Fruit fly (Drosophila melanogaster) whole organism: ENCODE measurements around the gene CG5515.
A peak's percentile ranks its signal among the peaks of the same experiment; 100 is the strongest.

Source experiments
- CG8478 ChIP-seq: fragments of >200 bp; optimal IDR thresholded peaks from 2 replicates; lab custom pipeline; 2018; ENCODE audit warnings: inconsistent platforms
- Dll ChIP-seq: fragments of >200 bp; optimal IDR thresholded peaks from 2 replicates; lab custom pipeline; 2017
- EcR ChIP-seq, 2 experiments: fragments of >200 bp; optimal IDR thresholded peaks; 2 replicates each; lab custom pipeline; 2017; ENCODE audit warnings: missing biosample characterization in 2 of 2, missing genetic modification characterization in 2 of 2, missing genetic modification reagents in 2 of 2
- pan ChIP-seq: fragments of >200 bp; optimal IDR thresholded peaks from 2 replicates; lab custom pipeline; 2017
- psq ChIP-seq: fragments of >200 bp; optimal IDR thresholded peaks from 2 replicates; lab custom pipeline; 2017
- usp ChIP-seq: fragments of >200 bp; optimal IDR thresholded peaks from 2 replicates; lab custom pipeline; 2017; ENCODE audit warnings: missing biosample characterization, missing genetic modification characterization, mixed read lengths

CG5515 gene

dm6 chr3R:24221334-24222302, 32.9 kb upstream of the CG5515 start, which contains the start of gene twin:
TSS of gene twin (minus strand) at chr3R:24221965.
- TF ChIP-seq EcR (GFP tag; optimal IDR thresholded peaks at IDR 0.05; lab: Kevin White, UChicago) (no peak), usp (GFP tag; lab: Kevin White, UChicago) (no peak), psq (lab: Kevin White, UChicago) (no peak), CG8478 (lab: Kevin White, UChicago) (no peak), pan (peak; percentile 34), Dll (lab: Kevin White, UChicago) (no peak)

DNA sequence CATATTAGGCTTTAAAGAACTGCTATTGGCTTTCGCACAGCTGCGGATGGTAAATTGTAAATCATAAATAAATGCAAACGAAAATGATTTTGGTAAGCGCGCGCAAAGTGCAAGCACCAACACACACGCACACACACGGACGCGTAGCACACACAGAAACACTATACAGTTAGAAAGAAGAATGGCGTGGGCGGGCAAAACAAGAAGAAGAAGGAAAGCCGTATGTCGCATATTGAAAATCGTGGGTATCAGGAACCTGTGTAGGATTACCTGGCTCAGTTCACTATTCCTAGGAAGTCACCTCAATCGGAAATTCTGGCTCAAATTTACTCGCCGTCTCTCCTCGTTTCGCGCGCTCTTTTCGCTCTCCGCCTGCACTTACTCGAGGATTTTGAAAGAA, 32.1 kb upstream of the CG5515 start, which contains the start of gene cav:
TSS of gene cav (plus strand) at position 259 of the 400 bp plus-strand sequence.
- TF ChIP-seq Dll (lab: Kevin White, UChicago) (no peak), CG8478 (lab: Kevin White, UChicago) (no peak), psq (lab: Kevin White, UChicago) (no peak), usp (GFP tag; lab: Kevin White, UChicago) (no peak), pan (no peak), EcR (GFP tag; optimal IDR thresholded peaks at IDR 0.05; lab: Kevin White, UChicago) (no peak)

DNA sequence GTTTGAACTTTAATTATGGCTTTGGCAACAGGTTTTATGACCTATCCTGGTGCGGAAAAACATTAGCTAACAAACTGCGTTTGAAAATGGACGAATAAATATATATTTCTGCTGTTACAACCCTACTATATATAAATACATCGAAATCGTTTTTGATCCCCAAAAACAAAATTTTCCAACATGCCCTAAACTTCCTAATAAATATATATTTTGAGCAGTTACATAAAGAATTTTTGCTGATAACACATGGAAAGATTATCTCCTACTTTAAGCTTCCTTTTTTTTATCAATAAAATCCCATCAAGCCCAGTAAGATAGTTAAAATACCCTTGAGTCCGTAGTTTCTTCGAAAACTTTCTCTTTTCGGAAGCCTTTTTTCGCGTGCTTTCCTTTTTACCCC, 30.4 kb upstream of the CG5515 start:
- TF ChIP-seq Dll (lab: Kevin White, UChicago) (no peak), pan (no peak), psq (lab: Kevin White, UChicago) (no peak), usp (GFP tag; lab: Kevin White, UChicago) (no peak), EcR (GFP tag; optimal IDR thresholded peaks at IDR 0.05; lab: Kevin White, UChicago) (no peak), CG8478 (lab: Kevin White, UChicago) (no peak)

DNA sequence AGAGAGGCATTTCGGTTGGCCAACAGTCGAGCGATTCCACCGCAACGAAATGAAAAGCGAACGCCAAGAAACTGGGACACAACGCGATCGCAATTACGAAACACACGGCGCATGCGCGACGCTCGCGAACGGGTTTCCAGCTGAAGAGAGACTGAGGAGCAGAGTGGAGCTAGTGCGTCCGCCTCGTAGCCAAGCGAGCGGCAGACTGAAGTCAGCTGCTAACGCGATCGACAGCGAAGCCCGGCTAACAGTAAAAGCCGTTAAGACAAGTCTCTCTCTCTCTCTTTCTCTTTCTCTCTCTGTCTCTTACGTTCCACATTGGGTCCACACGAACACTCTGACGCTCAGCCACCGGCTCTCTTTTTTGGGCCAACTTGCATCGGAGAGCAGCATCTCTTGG, 29.9 kb upstream of the CG5515 start, which contains the start of gene CG17786:
TSS of gene CG17786 (minus strand) at position 154 of the 400 bp plus-strand sequence.
- TF ChIP-seq CG8478 (lab: Kevin White, UChicago) (no peak), pan (no peak), Dll (lab: Kevin White, UChicago) (peak; percentile 74), EcR (GFP tag; optimal IDR thresholded peaks at IDR 0.05; lab: Kevin White, UChicago) (no peak)

DNA sequence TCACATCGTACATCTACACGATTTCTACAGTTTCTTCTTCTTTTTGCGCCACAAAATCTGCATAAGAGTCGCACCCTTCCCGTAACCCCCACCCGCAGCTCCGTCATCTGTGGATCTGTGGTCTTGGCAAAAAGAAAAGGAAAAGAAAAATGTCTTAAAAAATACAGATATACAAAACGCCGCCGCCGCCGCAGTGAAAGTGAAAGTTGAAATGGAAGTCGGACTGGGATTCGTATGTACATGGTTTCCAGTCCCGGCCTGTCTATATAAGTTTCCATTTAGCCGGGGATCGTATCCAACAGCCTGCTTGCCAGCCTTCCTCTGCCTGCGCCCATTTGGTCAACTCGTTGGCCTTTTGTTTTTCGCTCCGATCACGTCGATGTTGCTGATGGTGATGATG, 27.3 kb upstream of the CG5515 start:
- no peak for TF ChIP-seq usp (GFP tag; lab: Kevin White, UChicago)
- no peak for TF ChIP-seq pan
- TF ChIP-seq psq (lab: Kevin White, UChicago), result no peak
- no peak for TF ChIP-seq CG8478 (lab: Kevin White, UChicago)
- no peak for TF ChIP-seq EcR (GFP tag; optimal IDR thresholded peaks at IDR 0.05; lab: Kevin White, UChicago)
- no peak for TF ChIP-seq Dll (lab: Kevin White, UChicago)

DNA sequence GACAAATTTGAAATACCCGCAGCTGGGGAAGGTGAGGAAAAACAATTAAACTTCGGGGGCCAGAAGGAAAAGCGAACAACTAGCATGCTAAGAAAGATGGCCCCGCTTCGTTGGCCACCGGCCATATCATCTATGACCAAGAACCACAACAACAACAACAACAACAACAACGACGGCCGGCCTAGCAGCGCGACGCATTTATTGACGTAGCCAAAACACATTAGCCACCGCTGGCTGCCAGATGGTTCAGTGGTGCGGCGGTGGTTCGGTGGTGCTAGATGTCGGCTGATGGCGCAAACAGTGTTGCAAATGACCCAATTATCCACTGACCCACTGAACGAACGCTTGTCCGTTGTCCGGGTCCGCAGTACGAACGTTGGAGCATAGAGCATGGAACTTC, 24.9 kb upstream of the CG5515 start:
- no peak for TF ChIP-seq CG8478 (lab: Kevin White, UChicago)
- TF ChIP-seq EcR (GFP tag; optimal IDR thresholded peaks at IDR 0.05; lab: Kevin White, UChicago), result no peak
- TF ChIP-seq pan, result no peak
- TF ChIP-seq usp (GFP tag; lab: Kevin White, UChicago), result no peak
- TF ChIP-seq psq (lab: Kevin White, UChicago), result no peak
- TF ChIP-seq Dll (lab: Kevin White, UChicago), result no peak

DNA sequence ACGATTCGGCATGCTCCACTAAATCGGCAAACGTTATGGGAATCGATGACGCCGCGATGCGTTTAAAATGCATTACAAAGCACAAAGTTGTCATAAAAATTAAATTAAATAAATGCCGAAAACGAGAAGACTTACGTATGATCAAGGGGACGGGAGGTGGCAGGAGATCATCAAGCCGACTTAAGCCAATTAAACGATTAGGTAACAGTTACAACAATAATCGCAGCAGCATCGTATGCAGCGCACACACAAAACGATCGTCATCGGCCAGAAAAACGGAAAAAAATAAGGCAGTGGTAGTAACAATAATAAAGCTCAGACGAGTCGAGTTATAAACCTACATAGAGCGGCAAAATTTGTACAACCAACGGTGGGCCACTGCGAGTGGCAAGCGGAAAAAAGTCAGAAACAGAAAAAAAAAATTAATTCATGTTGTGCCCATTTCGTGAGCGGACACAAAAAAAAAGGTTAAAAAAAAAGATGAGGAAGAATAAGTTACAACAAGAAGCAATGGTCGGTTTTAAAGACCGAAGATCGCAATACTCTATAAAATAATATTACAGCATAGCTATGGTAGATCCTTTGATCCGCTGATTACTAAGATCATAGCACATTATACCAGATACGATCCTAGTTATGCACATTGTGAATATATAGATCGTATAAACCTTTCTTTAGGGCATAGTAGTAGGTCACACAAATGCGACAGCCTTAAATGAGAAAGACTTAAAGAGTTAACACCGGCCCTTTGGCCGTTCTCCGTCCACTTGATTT, 17.8 kb upstream of the CG5515 start:
- TF ChIP-seq pan (no peak), EcR (GFP tag; optimal IDR thresholded peaks at IDR 0.05; lab: Kevin White, UChicago) (no peak), usp (GFP tag; lab: Kevin White, UChicago) (no peak), CG8478 (lab: Kevin White, UChicago) (no peak), Dll (lab: Kevin White, UChicago) (no peak), psq (lab: Kevin White, UChicago) (no peak)

DNA sequence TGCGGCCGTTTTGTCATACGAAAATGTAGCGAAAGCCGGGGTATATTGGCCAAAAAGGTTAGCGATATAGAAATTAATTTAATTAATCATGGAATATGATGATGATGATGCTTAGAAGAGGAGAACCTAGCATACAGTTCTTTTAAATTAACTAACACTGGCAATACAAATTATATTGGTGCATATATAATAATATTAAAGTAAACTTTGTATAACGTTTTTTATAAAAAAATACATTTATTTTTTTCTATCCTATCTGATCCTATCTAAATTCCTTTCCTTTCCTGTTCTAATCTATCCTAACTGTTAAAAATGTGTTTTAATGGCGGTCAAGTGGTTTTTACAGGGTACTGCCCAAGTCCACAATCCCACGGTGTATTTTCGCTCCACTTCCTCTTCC, 17.2 kb upstream of the CG5515 start:
- TF ChIP-seq usp (GFP tag; lab: Kevin White, UChicago), result no peak
- peak; percentile 90 for TF ChIP-seq pan

DNA sequence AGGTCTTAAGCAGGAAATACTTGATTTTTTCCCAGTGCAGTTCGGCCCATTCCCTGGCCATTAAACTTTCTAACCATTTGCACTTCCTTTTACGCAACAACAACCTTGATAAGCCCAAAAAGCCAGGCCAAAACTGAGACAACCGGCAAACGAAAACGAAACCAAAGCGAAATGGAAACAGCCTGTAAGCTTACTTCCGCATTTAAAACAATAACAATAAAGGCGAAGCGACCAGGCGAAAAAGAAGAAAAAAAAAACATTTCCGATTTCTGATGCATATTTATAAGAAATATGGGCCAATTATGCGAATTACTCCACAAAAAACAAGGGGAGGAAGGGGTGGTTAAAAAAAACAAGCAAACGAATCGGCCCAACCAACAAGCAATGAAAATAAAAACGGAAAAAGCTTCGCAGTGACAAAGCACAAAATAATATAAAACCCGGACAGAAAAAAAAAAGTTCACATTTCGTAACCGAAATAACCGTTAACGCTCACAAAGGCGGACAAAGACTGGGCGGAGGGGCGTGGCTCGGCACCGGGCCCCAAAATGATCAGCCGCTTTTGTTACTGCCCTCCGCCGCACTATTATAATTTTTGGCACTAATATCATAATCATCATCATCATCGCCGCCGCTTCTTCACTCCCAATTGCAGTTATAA, 16.7 kb upstream of the CG5515 start:
- TF ChIP-seq usp (GFP tag; lab: Kevin White, UChicago) (no peak), EcR (GFP tag; optimal IDR thresholded peaks at IDR 0.05; lab: Kevin White, UChicago) (no peak), Dll (lab: Kevin White, UChicago) (peak; percentile 38), CG8478 (lab: Kevin White, UChicago) (no peak), psq (lab: Kevin White, UChicago) (no peak)

DNA sequence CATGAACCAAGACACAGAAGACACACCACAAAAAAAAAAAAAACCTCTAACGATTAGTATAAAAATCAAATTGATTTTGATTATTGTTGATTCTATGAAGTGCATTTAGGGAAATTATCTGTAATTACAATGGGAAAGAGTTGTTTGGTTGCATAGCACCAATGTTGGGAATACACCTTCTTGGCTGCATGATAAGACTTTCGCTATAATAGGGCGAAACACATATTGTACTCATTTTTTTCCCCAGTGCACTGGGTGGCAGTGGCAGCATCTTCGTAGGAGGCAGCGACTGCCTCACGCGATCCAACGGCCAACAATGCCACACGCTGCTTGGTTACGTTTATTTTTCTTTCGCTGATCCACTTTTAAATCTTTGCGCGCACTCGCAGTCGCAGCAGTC, 15.3 kb upstream of the CG5515 start:
- no peak for TF ChIP-seq CG8478 (lab: Kevin White, UChicago)
- TF ChIP-seq psq (lab: Kevin White, UChicago), result no peak
- TF ChIP-seq Dll (lab: Kevin White, UChicago), result no peak
- no peak for TF ChIP-seq usp (GFP tag; lab: Kevin White, UChicago)
- TF ChIP-seq EcR (GFP tag; optimal IDR thresholded peaks at IDR 0.05; lab: Kevin White, UChicago), result no peak
- no peak for TF ChIP-seq pan

dm6 chr3R:24203426-24203825, 14.7 kb upstream of the CG5515 start:
- no peak for TF ChIP-seq usp (GFP tag; lab: Kevin White, UChicago)
- TF ChIP-seq Dll (lab: Kevin White, UChicago), result no peak
- no peak for TF ChIP-seq EcR (GFP tag; optimal IDR thresholded peaks at IDR 0.05; lab: Kevin White, UChicago)
- TF ChIP-seq CG8478 (lab: Kevin White, UChicago), result no peak
- no peak for TF ChIP-seq pan
- TF ChIP-seq psq (lab: Kevin White, UChicago), result no peak
